Fruit fly (Drosophila melanogaster) whole organism, embryonic: ENCODE results near the gene CG17625.

Experiments used
- CG10267 ChIP-seq: fragments of 200-800 bp; sonication (Bioruptor generic); optimal IDR thresholded peaks from 2 replicates; lab custom pipeline; 2018; ENCODE audit warnings: missing biosample characterization, mild to moderate bottlenecking, missing genetic modification characterization, moderate library complexity
- CG11398 ChIP-seq: fragments of 200-800 bp; sonication (Bioruptor generic); optimal IDR thresholded peaks from 2 replicates; lab custom pipeline; 2016; ENCODE audit warnings: missing biosample characterization, missing genetic modification characterization
- CG13775 ChIP-seq: fragments of 200-800 bp; sonication (Bioruptor generic); optimal IDR thresholded peaks from 3 replicates; lab custom pipeline; 2017; ENCODE audit warnings: missing biosample characterization, mild to moderate bottlenecking, missing genetic modification characterization
- CG15011 ChIP-seq: fragments of 200-800 bp; sonication (Bioruptor generic); optimal IDR thresholded peaks from 3 replicates; lab custom pipeline; 2018; ENCODE audit warnings: missing biosample characterization, mild to moderate bottlenecking, missing genetic modification characterization
- CG15269 ChIP-seq: fragments of 200-800 bp; sonication (Bioruptor generic); optimal IDR thresholded peaks from 2 replicates; lab custom pipeline; 2018; ENCODE audit warnings: missing biosample characterization, mild to moderate bottlenecking, missing genetic modification characterization, moderate library complexity
- CG1603 ChIP-seq: fragments of 200-800 bp; sonication (Bioruptor generic); optimal IDR thresholded peaks from 2 replicates; lab custom pipeline; 2019; ENCODE audit warnings: missing biosample characterization, mild to moderate bottlenecking, missing genetic modification characterization, moderate library complexity
- CG18476 ChIP-seq: fragments of 200-800 bp; sonication (Bioruptor generic); optimal IDR thresholded peaks from 2 replicates; lab custom pipeline; 2016; ENCODE audit warnings: missing biosample characterization, mild to moderate bottlenecking, missing genetic modification characterization
- CG2202 ChIP-seq: fragments of 200-800 bp; sonication (Bioruptor generic); optimal IDR thresholded peaks from 2 replicates; lab custom pipeline; 2018; ENCODE audit warnings: missing biosample characterization, mild to moderate bottlenecking, missing genetic modification characterization
- CG2889 ChIP-seq: fragments of 200-800 bp; sonication (Bioruptor generic); IDR thresholded peaks from 3 replicates; pipeline ENCODE4 v1.3.6; 2022; ENCODE audit warnings: missing biosample characterization, missing genetic modification characterization
- CG30020 ChIP-seq: fragments of 200-800 bp; optimal IDR thresholded peaks from 2 replicates; lab custom pipeline; 2019; ENCODE audit warnings: missing biosample characterization, mild to moderate bottlenecking, missing genetic modification characterization, moderate library complexity
- CG3065 ChIP-seq: fragments of 200-800 bp; sonication (Bioruptor generic); optimal IDR thresholded peaks from 2 replicates; lab custom pipeline; 2016; ENCODE audit warnings: missing biosample characterization, missing genetic modification characterization
- CG3281 ChIP-seq: fragments of 200-800 bp; sonication (Bioruptor generic); optimal IDR thresholded peaks from 3 replicates; lab custom pipeline; 2017; ENCODE audit warnings: missing biosample characterization, mild to moderate bottlenecking, missing genetic modification characterization
- CG33557 ChIP-seq: fragments of 200-800 bp; sonication (Bioruptor generic); optimal IDR thresholded peaks from 2 replicates; lab custom pipeline; 2019; ENCODE audit warnings: missing biosample characterization, mild to moderate bottlenecking, missing genetic modification characterization, moderate library complexity
- CG3726 ChIP-seq: fragments of 200-800 bp; sonication (Bioruptor generic); IDR thresholded peaks from 3 replicates; pipeline ENCODE4, ENCODE4 v1.3.6; 2022; ENCODE audit warnings: missing biosample characterization, missing genetic modification characterization
- CG42726 ChIP-seq: fragments of 200-800 bp; sonication (Bioruptor generic); IDR thresholded peaks from 2 replicates; pipeline ENCODE4 v1.3.6; 2022; ENCODE audit warnings: missing biosample characterization, missing genetic modification characterization; ENCODE audit not compliant: partially characterized antibody
- CG8290 ChIP-seq, 3 experiments: fragments of 200-800 bp; sonication (Bioruptor generic); optimal IDR thresholded peaks; 2 replicates each; lab custom pipeline; 2016 to 2019; ENCODE audit warnings: missing biosample characterization in 3 of 3, missing genetic modification characterization in 3 of 3, mild to moderate bottlenecking in 2 of 3, moderate library complexity in 1 of 3
- CkIIα-i1 ChIP-seq: fragments of 200-800 bp; sonication (Bioruptor generic); IDR thresholded peaks from 2 replicates; pipeline ENCODE4 v1.3.6; 2022; ENCODE audit warnings: missing biosample characterization, missing genetic modification characterization
- Dll ChIP-seq: fragments of 200-800 bp; sonication (Bioruptor generic); IDR thresholded peaks from 4 replicates; pipeline ENCODE4 v1.3.6; 2022; ENCODE audit warnings: missing biosample characterization, missing genetic modification characterization; ENCODE audit not compliant: partially characterized antibody
- Doc3 ChIP-seq: fragments of 200-800 bp; sonication (Bioruptor generic); IDR thresholded peaks from 3 replicates; pipeline ENCODE4 v1.3.6; 2022; ENCODE audit warnings: missing biosample characterization, missing genetic modification characterization; ENCODE audit not compliant: partially characterized antibody
- Ets65A ChIP-seq: fragments of 200-800 bp; sonication (Bioruptor generic); peaks from one replicate; lab custom pipeline; 2016; ENCODE audit warnings: missing biosample characterization, missing genetic modification characterization
- Fer1 ChIP-seq: fragments of 200-800 bp; sonication (Bioruptor generic); optimal IDR thresholded peaks from 2 replicates; lab custom pipeline; 2017; ENCODE audit warnings: missing biosample characterization, mild to moderate bottlenecking, missing genetic modification characterization
- Fer3 ChIP-seq: fragments of 200-800 bp; sonication (Bioruptor generic); optimal IDR thresholded peaks from 2 replicates; lab custom pipeline; 2018; ENCODE audit warnings: missing biosample characterization, mild to moderate bottlenecking, missing genetic modification characterization, moderate library complexity
- Hmr ChIP-seq: fragments of 200-800 bp; sonication (Bioruptor generic); optimal IDR thresholded peaks from 3 replicates; lab custom pipeline; 2017; ENCODE audit warnings: mild to moderate bottlenecking, missing biosample characterization, missing genetic modification reagents, missing genetic modification characterization
- Hr78 ChIP-seq, 2 experiments: fragments of 200-800 bp in 1 of 2; fragments of >200 bp in 1 of 2; sonication (Bioruptor generic) in 1 of 2; optimal IDR thresholded peaks; 2 replicates each; lab custom pipeline; 2017 to 2019; ENCODE audit warnings: missing biosample characterization in 2 of 2, missing genetic modification characterization in 2 of 2, mild to moderate bottlenecking in 1 of 2, moderate library complexity in 1 of 2
- Opbp ChIP-seq: fragments of 200-800 bp; sonication (Bioruptor generic); IDR thresholded peaks from 3 replicates; pipeline ENCODE4 v1.3.6; 2022; ENCODE audit warnings: missing biosample characterization, missing genetic modification characterization; ENCODE audit not compliant: partially characterized antibody
- Sox100B ChIP-seq: fragments of 200-800 bp; sonication (Bioruptor generic); optimal IDR thresholded peaks from 3 replicates; lab custom pipeline; 2018; ENCODE audit warnings: missing biosample characterization, mild to moderate bottlenecking, missing genetic modification characterization
- Sry-δ ChIP-seq: fragments of 200-800 bp; sonication (Bioruptor generic); optimal IDR thresholded peaks from 2 replicates; lab custom pipeline; 2016; ENCODE audit warnings: missing biosample characterization, missing genetic modification characterization
- Ssrp ChIP-seq: fragments of 200-800 bp; sonication (Bioruptor generic); optimal IDR thresholded peaks from 2 replicates; lab custom pipeline; 2018; ENCODE audit warnings: missing biosample characterization, mild to moderate bottlenecking, missing genetic modification characterization, moderate library complexity
- Vsx1 ChIP-seq: fragments of 200-800 bp; sonication (Bioruptor generic); optimal IDR thresholded peaks from 2 replicates; lab custom pipeline; 2017; ENCODE audit warnings: missing biosample characterization, mild to moderate bottlenecking, missing genetic modification characterization, missing genetic modification reagents
- ac ChIP-seq: fragments of 200-800 bp; sonication (Bioruptor generic); optimal IDR thresholded peaks from 3 replicates; lab custom pipeline; 2017; ENCODE audit warnings: missing biosample characterization, mild to moderate bottlenecking, missing genetic modification characterization
- bab2 ChIP-seq: fragments of 200-800 bp; sonication (Bioruptor generic); optimal IDR thresholded peaks from 2 replicates; lab custom pipeline; 2016; ENCODE audit warnings: missing biosample characterization, missing genetic modification characterization
- bbx ChIP-seq: fragments of 200-800 bp; sonication (Bioruptor generic); IDR thresholded peaks from 2 replicates; pipeline ENCODE4 v1.3.6; 2022; ENCODE audit warnings: missing biosample characterization, missing genetic modification characterization; ENCODE audit not compliant: partially characterized antibody
- corto ChIP-seq: fragments of 200-800 bp; sonication (Bioruptor generic); optimal IDR thresholded peaks from 2 replicates; lab custom pipeline; 2016; ENCODE audit warnings: missing biosample characterization, mild to moderate bottlenecking, missing genetic modification characterization, moderate library complexity
- dmrt11E ChIP-seq: fragments of 200-800 bp; sonication (Bioruptor generic); optimal IDR thresholded peaks from 3 replicates; lab custom pipeline; 2018; ENCODE audit warnings: missing biosample characterization, mild to moderate bottlenecking, missing genetic modification characterization, moderate library complexity
- emc ChIP-seq: fragments of 200-800 bp; sonication (Bioruptor generic); optimal IDR thresholded peaks from 2 replicates; lab custom pipeline; 2016; ENCODE audit warnings: missing biosample characterization, missing genetic modification characterization
- esg ChIP-seq: fragments of 200-800 bp; sonication (Bioruptor generic); conservative IDR thresholded peaks from 2 replicates; pipeline ENCODE4 v1.3.6; 2022; ENCODE audit warnings: missing biosample characterization, missing genetic modification characterization
- grn ChIP-seq: fragments of 200-800 bp; sonication (Bioruptor generic); optimal IDR thresholded peaks from 3 replicates; lab custom pipeline; 2017; ENCODE audit warnings: missing biosample characterization, missing genetic modification characterization
- gsb-n ChIP-seq: fragments of 200-800 bp; sonication (Bioruptor generic); optimal IDR thresholded peaks from 3 replicates; lab custom pipeline; 2018; ENCODE audit warnings: missing biosample characterization, mild to moderate bottlenecking, missing genetic modification characterization
- lov ChIP-seq, 2 experiments: fragments of 200-800 bp in 1 of 2; fragments of >200 bp in 1 of 2; sonication (Bioruptor generic) in 1 of 2; IDR thresholded peaks in 1 of 2; optimal IDR thresholded peaks in 1 of 2; 2 replicates in 1 of 2; 3 replicates in 1 of 2; pipeline versions ENCODE4 v1.3.6 to Lab custom; 2017 to 2022; ENCODE audit warnings: missing biosample characterization in 1 of 2, missing genetic modification characterization in 1 of 2
- mam ChIP-seq: fragments of 200-800 bp; sonication (Bioruptor generic); optimal IDR thresholded peaks from 3 replicates; lab custom pipeline; 2016; ENCODE audit warnings: missing biosample characterization, missing genetic modification characterization
- nerfin-2 ChIP-seq: fragments of 200-800 bp; sonication (Bioruptor generic); IDR thresholded peaks from 2 replicates; pipeline ENCODE4 v1.3.6; 2022; ENCODE audit warnings: missing biosample characterization, missing genetic modification characterization; ENCODE audit not compliant: partially characterized antibody
- nmo ChIP-seq: fragments of 200-800 bp; sonication (Bioruptor generic); optimal IDR thresholded peaks from 2 replicates; lab custom pipeline; 2018; ENCODE audit warnings: missing biosample characterization, mild to moderate bottlenecking, missing genetic modification characterization, moderate library complexity
- pb ChIP-seq: fragments of 200-800 bp; sonication (Bioruptor generic); optimal IDR thresholded peaks from 3 replicates; lab custom pipeline; 2016; ENCODE audit warnings: missing biosample characterization, missing genetic modification characterization
- pum ChIP-seq: fragments of 200-800 bp; sonication (Bioruptor generic); optimal IDR thresholded peaks from 2 replicates; lab custom pipeline; 2016; ENCODE audit warnings: missing biosample characterization, missing genetic modification characterization
- row ChIP-seq: fragments of 200-800 bp; sonication (Bioruptor generic); IDR thresholded peaks from 3 replicates; pipeline ENCODE4 v1.3.6; 2022; ENCODE audit warnings: missing biosample characterization, missing genetic modification characterization
- vnd ChIP-seq: fragments of 200-800 bp; sonication (Bioruptor generic); IDR thresholded peaks from 3 replicates; pipeline ENCODE4 v1.3.6; 2022; ENCODE audit warnings: missing biosample characterization, missing genetic modification characterization; ENCODE audit not compliant: partially characterized antibody
- wor ChIP-seq: fragments of 200-800 bp; sonication (Bioruptor generic); IDR thresholded peaks from 2 replicates; pipeline ENCODE4 v1.3.6; 2022; ENCODE audit warnings: missing biosample characterization, missing genetic modification characterization
- zfh2 ChIP-seq: fragments of 200-800 bp; sonication (Bioruptor generic); optimal IDR thresholded peaks from 2 replicates; lab custom pipeline; 2016; ENCODE audit warnings: missing biosample characterization, missing genetic modification characterization

CG17625 gene

DNA sequence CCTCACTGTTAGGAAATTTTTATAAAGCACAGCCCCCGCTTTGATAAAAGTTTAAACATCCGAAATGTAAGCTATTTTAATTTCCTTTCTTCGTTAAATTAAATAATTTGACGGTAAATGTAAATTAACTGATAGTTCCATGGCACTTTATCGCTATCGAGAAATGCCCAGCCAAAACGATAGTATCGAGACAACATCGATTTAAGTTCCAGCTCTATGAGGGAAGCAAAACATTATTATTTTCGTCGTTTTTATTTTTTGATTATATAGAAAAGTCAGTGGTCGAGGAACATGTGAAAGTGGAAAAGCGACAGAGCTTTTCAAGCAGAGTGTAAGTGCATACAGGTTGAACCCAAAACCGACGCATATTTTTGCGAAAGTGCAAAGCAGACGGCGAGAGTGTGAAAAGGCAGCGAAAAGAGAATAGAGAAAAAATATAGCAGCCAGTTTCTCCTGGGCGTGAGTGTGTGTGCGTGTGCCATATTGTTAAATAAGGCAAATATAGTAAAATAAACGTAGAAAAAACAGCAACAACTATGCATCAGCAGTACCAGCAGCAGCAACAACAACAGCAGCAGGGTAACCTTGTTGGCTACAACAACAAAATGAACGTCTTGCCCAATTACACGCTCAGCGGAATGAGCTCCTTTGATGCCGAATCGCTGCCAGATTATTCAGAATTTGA is 40.3 kb downstream of the CG17625 start, which contains the start of gene CG45049 (continued):
- TF ChIP-seq Sry-δ (GFP tag; lab: Kevin White, UChicago): peak; percentile 89
- TF ChIP-seq bab2: no peak
- no peak for TF ChIP-seq lov (optimal IDR thresholded peaks at IDR 0.05; lab: Kevin White, UChicago)
- TF ChIP-seq lov (GFP tag; IDR thresholded peaks at IDR 0.05; lab: Robert Waterston, UW): no peak
- peak; percentile 25 for TF ChIP-seq mam (GFP tag; lab: Kevin White, UChicago)
- no peak for TF ChIP-seq CG13775 (GFP tag; lab: Kevin White, UChicago)
- TF ChIP-seq CG18476 (GFP tag; lab: Kevin White, UChicago): no peak
- TF ChIP-seq vnd (GFP tag; lab: Robert Waterston, UW): peak; percentile 89
- no peak for TF ChIP-seq grn (GFP tag; lab: Kevin White, UChicago)
- TF ChIP-seq wor (GFP tag; lab: Robert Waterston, UW): no peak
- TF ChIP-seq Fer1 (GFP tag; lab: Kevin White, UChicago): no peak
- peak; percentile 35 for TF ChIP-seq Ets65A (GFP tag; lab: Kevin White, UChicago)
- no peak for TF ChIP-seq CG3065 (GFP tag; lab: Kevin White, UChicago)
- peak; percentile 27 for TF ChIP-seq CG3281 (GFP tag; lab: Kevin White, UChicago)
- no peak for TF ChIP-seq gsb-n (tag; lab: Kevin White, UChicago)
- no peak for TF ChIP-seq Hr78 (GFP tag; optimal IDR thresholded peaks at IDR 0.05; lab: Kevin White, UChicago)
- no peak for TF ChIP-seq CG3726 (GFP tag; lab: Robert Waterston, UW)
- TF ChIP-seq Doc3 (GFP tag; lab: Robert Waterston, UW): peak; percentile 81
- peak; percentile 94 for TF ChIP-seq CG42726 (GFP tag; lab: Robert Waterston, UW)
- no peak for TF ChIP-seq CG15269
- peak; percentile 25 for TF ChIP-seq nmo (GFP tag; lab: Kevin White, UChicago)
- TF ChIP-seq pum (GFP tag; lab: Kevin White, UChicago): no peak
- no peak for TF ChIP-seq CG11398
- no peak for TF ChIP-seq Fer3 (tag; lab: Kevin White, UChicago)
- no peak for TF ChIP-seq corto (GFP tag; lab: Kevin White, UChicago)
- peak; percentile 94 for TF ChIP-seq bbx (GFP tag; lab: Robert Waterston, UW)
- TF ChIP-seq CG2202 (tag; lab: Kevin White, UChicago): no peak
- TF ChIP-seq CG2889 (GFP tag; lab: Robert Waterston, UW): no peak
- no peak for TF ChIP-seq pb
- TF ChIP-seq CkIIα-i1 (GFP tag; lab: Robert Waterston, UW): no peak
- TF ChIP-seq CG10267 (tag; lab: Kevin White, UChicago): no peak
- TF ChIP-seq CG30020 (tag; lab: Kevin White, UChicago): no peak
- peak; percentile 10 for TF ChIP-seq zfh2
- TF ChIP-seq Sox100B (GFP tag; lab: Kevin White, UChicago): no peak
- peak; percentile 90 for TF ChIP-seq Dll (GFP tag; lab: Robert Waterston, UW)
- no peak for TF ChIP-seq CG15011 (GFP tag; lab: Kevin White, UChicago)
- TF ChIP-seq Hmr (GFP tag; lab: Kevin White, UChicago): no peak
- TF ChIP-seq emc (GFP tag; lab: Kevin White, UChicago): no peak
- TF ChIP-seq dmrt11E (tag; lab: Kevin White, UChicago): no peak
- TF ChIP-seq Ssrp: no peak
- no peak for TF ChIP-seq CG8290 (GFP tag; optimal IDR thresholded peaks at IDR 0.05; lab: Kevin White, UChicago)
- peak in 1 of 2 experiments; percentile 5 for TF ChIP-seq CG8290 (tag; optimal IDR thresholded peaks at IDR 0.05; lab: Kevin White, UChicago)
- TF ChIP-seq esg (GFP tag; lab: Robert Waterston, UW): no peak
- TF ChIP-seq CG33557 (GFP tag; lab: Kevin White, UChicago): no peak
- TF ChIP-seq nerfin-2 (GFP tag; lab: Robert Waterston, UW): peak; percentile 87
- peak; percentile 26 for TF ChIP-seq CG1603 (tag; lab: Kevin White, UChicago)
- peak; percentile 94 for TF ChIP-seq Opbp (GFP tag; lab: Robert Waterston, UW)
- TF ChIP-seq ac: no peak
- TF ChIP-seq row (GFP tag; lab: Robert Waterston, UW): peak; percentile 66
- no peak for TF ChIP-seq Vsx1
